Worm (Caenorhabditis elegans): ENCODE results near the gene zchc-1A.

DNA sequence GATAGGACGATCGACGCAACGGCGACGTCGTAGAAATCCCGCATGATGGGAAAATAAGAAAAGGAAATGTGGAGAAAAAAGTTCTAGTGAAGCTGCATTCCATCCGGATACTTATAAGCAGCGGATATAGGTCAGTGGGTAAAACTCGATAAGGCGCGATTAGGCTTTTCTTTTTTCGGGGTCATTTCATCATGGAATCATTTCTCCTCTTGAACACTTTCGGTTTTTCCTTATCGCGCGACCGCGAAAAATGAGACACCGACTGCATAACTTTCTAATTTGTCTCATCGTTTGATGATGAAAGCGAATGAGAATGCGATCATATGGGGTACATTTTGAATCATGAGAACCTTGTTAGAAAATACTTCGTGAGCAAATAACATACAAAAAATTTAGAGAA is 23.8 kb upstream of the zchc-1A start, which contains the start of gene dpy-8:
- no peak for TF ChIP-seq ama-1 (optimal IDR thresholded peaks at IDR 0.05)
- TF ChIP-seq ama-1 (GFP tag; optimal IDR thresholded peaks at IDR 0.05): no peak
- TF ChIP-seq repo-1 (tag; optimal IDR thresholded peaks at IDR 0.05): no peak
- no peak for TF ChIP-seq B0019.2 (GFP tag; conservative IDR thresholded peaks at IDR 0.05)
- no peak for TF ChIP-seq tbx-9 (tag; optimal IDR thresholded peaks at IDR 0.05; ENCODE audit: borderline replicate concordance)
- no peak for TF ChIP-seq efl-1 (GFP tag; optimal IDR thresholded peaks at IDR 0.05)
- no peak for TF ChIP-seq let-526 (GFP tag; IDR thresholded peaks at IDR 0.05)
- TF ChIP-seq ztf-26 (tag; optimal IDR thresholded peaks at IDR 0.05): no peak
- TF ChIP-seq snpc-4 (GFP tag; optimal IDR thresholded peaks at IDR 0.05): no peak
- TF ChIP-seq snpc-4 (tag; optimal IDR thresholded peaks at IDR 0.05): no peak
- no peak for TF ChIP-seq nfya-1 (tag; optimal IDR thresholded peaks at IDR 0.05; ENCODE audit: borderline replicate concordance, insufficient read depth)
- no peak for TF ChIP-seq nfya-2 (GFP tag; IDR thresholded peaks at IDR 0.05)
- no peak for TF ChIP-seq Y79H2A.3 (GFP tag; conservative IDR thresholded peaks at IDR 0.05)
- no peak for TF ChIP-seq lin-40 (tag; optimal IDR thresholded peaks at IDR 0.05)
- no peak for TF ChIP-seq lin-35 (GFP tag; optimal IDR thresholded peaks at IDR 0.05)

All from whole organism, young adult.